Fruit fly (Drosophila melanogaster) whole organism, prepupa: ENCODE measurements around the gene TTLL3A.

Experiments
- Blimp-1 ChIP-seq: fragments of 200-800 bp; sonication (Bioruptor generic); optimal IDR thresholded peaks from 3 replicates; lab custom pipeline; 2017; ENCODE audit warnings: missing biosample characterization, missing genetic modification characterization, mild to moderate bottlenecking, moderate library complexity, missing genetic modification reagents
- CG11294 ChIP-seq: fragments of 200-800 bp; sonication (Bioruptor generic); IDR thresholded peaks from 2 replicates; pipeline ENCODE4 v1.3.6; 2022; ENCODE audit warnings: missing biosample characterization, missing genetic modification characterization
- CG11762 ChIP-seq: fragments of 200-800 bp; sonication (Bioruptor generic); optimal IDR thresholded peaks from 3 replicates; lab custom pipeline; 2016; ENCODE audit warnings: missing biosample characterization, missing genetic modification characterization; ENCODE audit not compliant: insufficient read depth
- CG15336 ChIP-seq: fragments of 200-800 bp; sonication (Bioruptor generic); IDR thresholded peaks from 2 replicates; pipeline ENCODE4 v1.3.6; 2022; ENCODE audit warnings: missing biosample characterization, missing genetic modification characterization
- CG1621 ChIP-seq: fragments of 200-800 bp; sonication (Bioruptor generic); optimal IDR thresholded peaks from 3 replicates; lab custom pipeline; 2018; ENCODE audit warnings: missing biosample characterization, mild to moderate bottlenecking, missing genetic modification characterization
- CG31627 ChIP-seq: fragments of 200-800 bp; sonication (Bioruptor generic); optimal IDR thresholded peaks from 3 replicates; lab custom pipeline; 2016; ENCODE audit warnings: missing biosample characterization, missing genetic modification characterization
- CG34406 ChIP-seq: fragments of 200-800 bp; sonication (Bioruptor generic); optimal IDR thresholded peaks from 3 replicates; lab custom pipeline; 2016; ENCODE audit warnings: missing biosample characterization, missing genetic modification characterization
- CG3919 ChIP-seq: fragments of 200-800 bp; sonication (Bioruptor generic); optimal IDR thresholded peaks from 3 replicates; lab custom pipeline; 2016; ENCODE audit warnings: missing biosample characterization, missing genetic modification characterization
- CG6163 ChIP-seq: fragments of 200-800 bp; sonication (Bioruptor generic); IDR thresholded peaks from 3 replicates; pipeline ENCODE4 v1.3.6; 2022; ENCODE audit warnings: missing biosample characterization, missing genetic modification characterization
- CG6276 ChIP-seq: fragments of 200-800 bp; sonication (Bioruptor generic); optimal IDR thresholded peaks from 2 replicates; lab custom pipeline; 2017; ENCODE audit warnings: missing biosample characterization, mild to moderate bottlenecking, missing genetic modification characterization
- CG6808 ChIP-seq: fragments of 200-800 bp; sonication (Bioruptor generic); optimal IDR thresholded peaks from 3 replicates; lab custom pipeline; 2017; ENCODE audit warnings: missing biosample characterization, missing genetic modification characterization, mild to moderate bottlenecking, moderate library complexity, missing genetic modification reagents
- CG7368 ChIP-seq: fragments of 200-800 bp; sonication (Bioruptor generic); optimal IDR thresholded peaks from 3 replicates; lab custom pipeline; 2016; ENCODE audit warnings: missing biosample characterization, missing genetic modification characterization
- CG8119 ChIP-seq: fragments of 200-800 bp; sonication (Bioruptor generic); IDR thresholded peaks from 3 replicates; pipeline ENCODE4 v1.3.6; 2022; ENCODE audit warnings: missing biosample characterization, missing genetic modification characterization
- CG8319 ChIP-seq: fragments of 200-800 bp; sonication (Bioruptor generic); optimal IDR thresholded peaks from 3 replicates; lab custom pipeline; 2016; ENCODE audit warnings: missing biosample characterization, missing genetic modification characterization
- CG8632 ChIP-seq: fragments of 200-800 bp; sonication (Bioruptor generic); optimal IDR thresholded peaks from 3 replicates; lab custom pipeline; 2016; ENCODE audit warnings: missing biosample characterization, missing genetic modification characterization
- CG9139 ChIP-seq: fragments of 200-800 bp; sonication (Bioruptor generic); optimal IDR thresholded peaks from 3 replicates; lab custom pipeline; 2017; ENCODE audit warnings: missing biosample characterization, mild to moderate bottlenecking, missing genetic modification characterization
- Eip75B ChIP-seq: fragments of 200-800 bp; sonication (Bioruptor generic); optimal IDR thresholded peaks from 3 replicates; lab custom pipeline; 2016; ENCODE audit warnings: missing biosample characterization, missing genetic modification characterization
- Eip78C ChIP-seq: fragments of 200-800 bp; sonication (Bioruptor generic); peaks from one replicate; lab custom pipeline; 2016; ENCODE audit warnings: missing biosample characterization, missing genetic modification characterization
- Eip93F ChIP-seq: fragments of 200-800 bp; sonication (Bioruptor generic); optimal IDR thresholded peaks from 2 replicates; lab custom pipeline; 2016; ENCODE audit warnings: missing biosample characterization, mild to moderate bottlenecking, missing genetic modification characterization
- Ets21C ChIP-seq: fragments of 200-800 bp; sonication (Bioruptor generic); optimal IDR thresholded peaks from 3 replicates; lab custom pipeline; 2016; ENCODE audit warnings: missing biosample characterization, missing genetic modification characterization
- Ets96B ChIP-seq: fragments of 200-800 bp; optimal IDR thresholded peaks from 2 replicates; lab custom pipeline; 2019; ENCODE audit warnings: missing biosample characterization, mild to moderate bottlenecking, missing genetic modification characterization, moderate library complexity
- Gug ChIP-seq: fragments of 200-800 bp; sonication (Bioruptor generic); IDR thresholded peaks from 2 replicates; pipeline ENCODE4 v1.3.6; 2022; ENCODE audit warnings: missing biosample characterization, missing genetic modification characterization
- Hr38 ChIP-seq: sonication (Bioruptor generic); optimal IDR thresholded peaks from 2 replicates; lab custom pipeline; 2016; ENCODE audit warnings: missing biosample characterization, missing genetic modification characterization
- Hr39 ChIP-seq: fragments of 200-800 bp; sonication (Bioruptor generic); optimal IDR thresholded peaks from 2 replicates; lab custom pipeline; 2016; ENCODE audit warnings: missing biosample characterization, missing genetic modification characterization
- Hr4 ChIP-seq: fragments of 200-800 bp; sonication (Bioruptor generic); optimal IDR thresholded peaks from 3 replicates; lab custom pipeline; 2016; ENCODE audit warnings: missing biosample characterization, missing genetic modification characterization
- Lpt ChIP-seq: fragments of 200-800 bp; sonication (Bioruptor generic); optimal IDR thresholded peaks from 3 replicates; lab custom pipeline; 2016; ENCODE audit warnings: missing biosample characterization, missing genetic modification characterization
- Met ChIP-seq: fragments of 200-800 bp; sonication (Bioruptor generic); optimal IDR thresholded peaks from 3 replicates; lab custom pipeline; 2016; ENCODE audit warnings: missing biosample characterization, missing genetic modification characterization
- OdsH ChIP-seq: fragments of 200-800 bp; sonication (Bioruptor generic); optimal IDR thresholded peaks from 3 replicates; lab custom pipeline; 2016; ENCODE audit warnings: missing biosample characterization, missing genetic modification characterization
- Smox ChIP-seq: fragments of 200-800 bp; sonication (Bioruptor generic); optimal IDR thresholded peaks from 3 replicates; lab custom pipeline; 2016; ENCODE audit warnings: missing biosample characterization, missing genetic modification characterization
- Sox102F ChIP-seq: fragments of 200-800 bp; sonication (Bioruptor generic); optimal IDR thresholded peaks from 2 replicates; lab custom pipeline; 2016; ENCODE audit warnings: missing biosample characterization, mild to moderate bottlenecking, missing genetic modification characterization
- Sox14 ChIP-seq: fragments of 200-800 bp; sonication (Bioruptor generic); optimal IDR thresholded peaks from 3 replicates; lab custom pipeline; 2016; ENCODE audit warnings: missing biosample characterization, missing genetic modification characterization
- Sox15 ChIP-seq: fragments of 200-800 bp; sonication (Bioruptor generic); optimal IDR thresholded peaks from 3 replicates; lab custom pipeline; 2016; ENCODE audit warnings: missing biosample characterization, missing genetic modification characterization
- achi ChIP-seq: fragments of 200-800 bp; sonication (Bioruptor generic); optimal IDR thresholded peaks from 3 replicates; lab custom pipeline; 2016; ENCODE audit warnings: missing biosample characterization, missing genetic modification characterization
- cyc ChIP-seq: fragments of 200-800 bp; sonication (Bioruptor generic); optimal IDR thresholded peaks from 3 replicates; lab custom pipeline; 2016; ENCODE audit warnings: missing biosample characterization, missing genetic modification characterization
- esn ChIP-seq: fragments of 200-800 bp; sonication (Bioruptor generic); optimal IDR thresholded peaks from 2 replicates; lab custom pipeline; 2016; ENCODE audit warnings: missing biosample characterization, mild to moderate bottlenecking, missing genetic modification characterization, moderate library complexity
- fd85E ChIP-seq: fragments of 200-800 bp; sonication (Bioruptor generic); optimal IDR thresholded peaks from 3 replicates; lab custom pipeline; 2016; ENCODE audit warnings: missing biosample characterization, missing genetic modification characterization
- fkh ChIP-seq: fragments of 200-800 bp; sonication (Bioruptor generic); optimal IDR thresholded peaks from 3 replicates; lab custom pipeline; 2017; ENCODE audit warnings: missing biosample characterization, mild to moderate bottlenecking, missing genetic modification characterization, moderate library complexity
- net ChIP-seq: fragments of 200-800 bp; sonication (Bioruptor generic); optimal IDR thresholded peaks from 3 replicates; lab custom pipeline; 2016; ENCODE audit warnings: missing biosample characterization, missing genetic modification characterization
- salr ChIP-seq, 2 experiments: fragments of 200-800 bp; sonication (Bioruptor generic); optimal IDR thresholded peaks; 3 replicates each; lab custom pipeline; 2016 to 2018; ENCODE audit warnings: missing biosample characterization in 2 of 2, missing genetic modification characterization in 2 of 2, mild to moderate bottlenecking in 1 of 2
- svp ChIP-seq: fragments of 200-800 bp; sonication (Bioruptor generic); peaks from one replicate; lab custom pipeline; 2016; ENCODE audit warnings: missing biosample characterization, missing genetic modification characterization
- topi ChIP-seq: fragments of 200-800 bp; sonication (Bioruptor generic); optimal IDR thresholded peaks from 3 replicates; lab custom pipeline; 2016; ENCODE audit warnings: missing biosample characterization, missing genetic modification characterization
- vri ChIP-seq: fragments of 200-800 bp; sonication (Bioruptor generic); optimal IDR thresholded peaks from 3 replicates; lab custom pipeline; 2016; ENCODE audit warnings: missing biosample characterization, mild to moderate bottlenecking, missing genetic modification characterization

TTLL3A gene

dm6 chr2L:6721710-6722109 lies 18.3 kb downstream of the TTLL3A start:
- no peak for TF ChIP-seq fkh (GFP tag; lab: Kevin White, UChicago)
- no peak for TF ChIP-seq CG6276 (GFP tag; lab: Kevin White, UChicago)
- TF ChIP-seq topi (GFP tag; lab: Kevin White, UChicago): no peak
- TF ChIP-seq Ets96B: no peak
- TF ChIP-seq svp: no peak
- no peak for TF ChIP-seq Met
- TF ChIP-seq Ets21C (GFP tag; lab: Kevin White, UChicago): no peak
- TF ChIP-seq CG7368: no peak

dm6 chr2L:6717460-6717859 lies 22.5 kb downstream of the TTLL3A start, which contains the start of gene Aatf:
Gene Aatf, plus strand, starts transcription at chr2L:6717625.
- TF ChIP-seq Sox14 (GFP tag; lab: Kevin White, UChicago) (no peak), CG8632 (GFP tag; lab: Kevin White, UChicago) (no peak), CG6163 (GFP tag; lab: Robert Waterston, UW) (no peak), Eip78C (GFP tag; lab: Kevin White, UChicago) (peak; percentile 45), Hr38 (GFP tag; lab: Kevin White, UChicago) (no peak), salr (GFP tag; optimal IDR thresholded peaks at IDR 0.05; lab: Kevin White, UChicago) (no peak)

DNA sequence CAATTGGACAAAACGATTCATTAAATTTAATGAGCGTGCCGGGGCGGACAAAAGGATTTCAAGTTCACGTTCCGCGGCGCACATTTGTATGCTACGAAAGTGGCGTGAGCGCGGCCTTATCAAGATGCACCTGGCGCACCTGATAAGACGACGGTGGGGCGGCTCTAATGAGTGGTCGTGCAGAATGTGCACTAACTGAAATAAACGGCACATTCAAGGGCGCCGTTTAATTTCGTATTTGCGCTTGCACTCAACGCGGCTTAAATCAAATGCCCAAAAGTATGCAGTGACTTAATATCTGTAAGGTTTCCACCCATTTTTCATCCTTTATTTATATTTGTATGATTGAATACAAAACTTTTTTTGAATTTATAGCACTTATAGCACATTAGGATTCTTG lies 23.1 kb downstream of the TTLL3A start:
- TF ChIP-seq CG9139 (GFP tag; lab: Kevin White, UChicago) (no peak), Lpt (no peak), CG34406 (GFP tag; lab: Kevin White, UChicago) (no peak), Eip93F (GFP tag; lab: Kevin White, UChicago) (no peak), CG6808 (GFP tag; lab: Kevin White, UChicago) (no peak), OdsH (no peak), Hr4 (no peak), esn (no peak), CG8319 (GFP tag; lab: Kevin White, UChicago) (no peak), fkh (GFP tag; lab: Kevin White, UChicago) (no peak)

- peak; percentile 96 for TF ChIP-seq svp
- no peak for TF ChIP-seq Lpt
These were observed 23.7 kb downstream of the TTLL3A start, which contains the start of gene AkhR for dm6 chr2L:6716182-6716770. Gene AkhR, minus strand, starts transcription at chr2L:6716186.

dm6 chr2L:6708997-6709662 lies 30.9 kb downstream of the TTLL3A start, which contains the start of gene Tsp:
Gene Tsp, minus strand, starts transcription at chr2L:6709086.
- peak; percentile 23 for TF ChIP-seq fkh (GFP tag; lab: Kevin White, UChicago)
- TF ChIP-seq CG34406 (GFP tag; lab: Kevin White, UChicago): peak; percentile 7
- TF ChIP-seq Blimp-1 (GFP tag; lab: Kevin White, UChicago): no peak
- peak; percentile 19; the same call in 1 of the 2 replicates for TF ChIP-seq CG15336 (GFP tag; lab: Robert Waterston, UW)
- TF ChIP-seq Ets21C (GFP tag; lab: Kevin White, UChicago): no peak
- no peak for TF ChIP-seq CG8319 (GFP tag; lab: Kevin White, UChicago)
- TF ChIP-seq CG7368: no peak
- no peak for TF ChIP-seq CG31627 (GFP tag; lab: Kevin White, UChicago)
- peak; percentile 17 for TF ChIP-seq CG3919 (GFP tag; lab: Kevin White, UChicago)
- TF ChIP-seq net: peak; percentile 4
- TF ChIP-seq Ets96B: no peak
- peak; percentile 4 for TF ChIP-seq CG6808 (GFP tag; lab: Kevin White, UChicago)
- no peak for TF ChIP-seq topi (GFP tag; lab: Kevin White, UChicago)
- TF ChIP-seq CG11294 (GFP tag; lab: Robert Waterston, UW): no peak
- no peak for TF ChIP-seq fd85E
- TF ChIP-seq CG6276 (GFP tag; lab: Kevin White, UChicago): no peak
- no peak for TF ChIP-seq CG11762 (GFP tag; lab: Kevin White, UChicago)
- TF ChIP-seq Eip75B (GFP tag; lab: Kevin White, UChicago): no peak
- no peak for TF ChIP-seq Gug
- peak; percentile 12 for TF ChIP-seq achi
- no peak for TF ChIP-seq vri (GFP tag; lab: Kevin White, UChicago)
- no peak for TF ChIP-seq Sox102F
- no peak for TF ChIP-seq salr (GFP tag; optimal IDR thresholded peaks at IDR 0.05; lab: Kevin White, UChicago)
- peak; percentile 27 for TF ChIP-seq Met
- no peak for TF ChIP-seq Sox15 (GFP tag; lab: Kevin White, UChicago)
- no peak for TF ChIP-seq Hr39 (GFP tag; lab: Kevin White, UChicago)
- TF ChIP-seq svp: peak; percentile 64
- peak; percentile 36 for TF ChIP-seq CG1621 (tag; lab: Kevin White, UChicago)
- no peak for TF ChIP-seq Smox (GFP tag; lab: Kevin White, UChicago)
- no peak for TF ChIP-seq cyc (GFP tag; lab: Kevin White, UChicago)
- peak; percentile 13; the same call in 1 of the 3 replicates for TF ChIP-seq CG8119
